Fruit fly (Drosophila melanogaster) whole organism, embryonic: ENCODE measurements around the gene Cdc14.
A peak's percentile ranks its signal among the peaks of the same experiment; 100 is the strongest.

Experiments
- Asciz ChIP-seq: fragments of 200-800 bp; sonication (Bioruptor generic); optimal IDR thresholded peaks from 2 replicates; lab custom pipeline; 2017; ENCODE audit warnings: missing biosample characterization, mild to moderate bottlenecking, missing genetic modification characterization, missing genetic modification reagents
- Awh ChIP-seq: fragments of 200-800 bp; sonication (Bioruptor generic); IDR thresholded peaks from 2 replicates; pipeline ENCODE4, ENCODE4 v1.3.6; 2022; ENCODE audit warnings: missing biosample characterization, missing genetic modification characterization
- CG10209 ChIP-seq: fragments of 200-800 bp; sonication (Bioruptor generic); optimal IDR thresholded peaks from 3 replicates; lab custom pipeline; 2017; ENCODE audit warnings: missing biosample characterization, mild to moderate bottlenecking, missing genetic modification characterization, missing genetic modification reagents
- CG11247 ChIP-seq: fragments of 200-800 bp; sonication (Bioruptor generic); IDR thresholded peaks from 2 replicates; pipeline ENCODE4 v1.3.6; 2022; ENCODE audit warnings: missing biosample characterization, missing genetic modification characterization
- CG11456 ChIP-seq: fragments of 200-800 bp; sonication (Bioruptor generic); IDR thresholded peaks from 3 replicates; pipeline ENCODE4 v1.3.6; 2022; ENCODE audit warnings: missing biosample characterization, missing genetic modification characterization
- CG14667 ChIP-seq: fragments of 200-800 bp; sonication (Bioruptor generic); IDR thresholded peaks from 2 replicates; pipeline ENCODE4 v1.3.6; 2022; ENCODE audit warnings: missing biosample characterization, missing genetic modification characterization
- CG1602 ChIP-seq: fragments of 200-800 bp; sonication (Bioruptor generic); optimal IDR thresholded peaks from 3 replicates; lab custom pipeline; 2016; ENCODE audit warnings: missing biosample characterization, missing genetic modification characterization
- CG1647 ChIP-seq: fragments of 200-800 bp; sonication (Bioruptor generic); optimal IDR thresholded peaks from 3 replicates; lab custom pipeline; 2016; ENCODE audit warnings: missing biosample characterization, missing genetic modification characterization
- CG16815 ChIP-seq: fragments of 200-800 bp; sonication (Bioruptor generic); optimal IDR thresholded peaks from 3 replicates; lab custom pipeline; 2017; ENCODE audit warnings: missing biosample characterization, mild to moderate bottlenecking, missing genetic modification characterization
- CG17829 ChIP-seq: fragments of 200-800 bp; optimal IDR thresholded peaks from 2 replicates; lab custom pipeline; 2019; ENCODE audit warnings: missing biosample characterization, mild to moderate bottlenecking, missing genetic modification characterization, moderate library complexity
- CG2116 ChIP-seq: fragments of 200-800 bp; sonication (Bioruptor generic); optimal IDR thresholded peaks from 3 replicates; lab custom pipeline; 2018; ENCODE audit warnings: missing biosample characterization, mild to moderate bottlenecking, missing genetic modification characterization
- CG2120 ChIP-seq: fragments of 200-800 bp; sonication (Bioruptor generic); optimal IDR thresholded peaks from 3 replicates; lab custom pipeline; 2016; ENCODE audit warnings: missing biosample characterization, missing genetic modification characterization
- CG2129 ChIP-seq: fragments of 200-800 bp; sonication (Bioruptor generic); IDR thresholded peaks from 2 replicates; pipeline ENCODE4 v1.3.6; 2022; ENCODE audit warnings: missing biosample characterization, missing genetic modification characterization; ENCODE audit not compliant: partially characterized antibody
- CG31365 ChIP-seq: fragments of 200-800 bp; sonication (Bioruptor generic); optimal IDR thresholded peaks from 2 replicates; lab custom pipeline; 2018; ENCODE audit warnings: missing biosample characterization, mild to moderate bottlenecking, missing genetic modification characterization
- CG33557 ChIP-seq: fragments of 200-800 bp; sonication (Bioruptor generic); optimal IDR thresholded peaks from 2 replicates; lab custom pipeline; 2019; ENCODE audit warnings: missing biosample characterization, mild to moderate bottlenecking, missing genetic modification characterization, moderate library complexity
- CG34422 ChIP-seq: fragments of 200-800 bp; sonication (Bioruptor generic); IDR thresholded peaks from 3 replicates; pipeline ENCODE4 v1.3.6; 2022; ENCODE audit warnings: missing biosample characterization, missing genetic modification characterization
- CG43689 ChIP-seq: fragments of 200-800 bp; sonication (Bioruptor generic); IDR thresholded peaks from 2 replicates; pipeline ENCODE4 v1.3.6; 2022; ENCODE audit warnings: missing biosample characterization, missing genetic modification characterization
- CG4707 ChIP-seq: fragments of 200-800 bp; sonication (Bioruptor generic); optimal IDR thresholded peaks from 2 replicates; lab custom pipeline; 2018; ENCODE audit warnings: missing biosample characterization, mild to moderate bottlenecking, missing genetic modification characterization, moderate library complexity
- CG6654 ChIP-seq: fragments of 200-800 bp; sonication (Bioruptor generic); optimal IDR thresholded peaks from 2 replicates; lab custom pipeline; 2017; ENCODE audit warnings: missing biosample characterization, mild to moderate bottlenecking, missing genetic modification characterization
- CG7271 ChIP-seq: fragments of 200-800 bp; sonication (Bioruptor generic); optimal IDR thresholded peaks from 2 replicates; lab custom pipeline; 2018; ENCODE audit warnings: missing biosample characterization, mild to moderate bottlenecking, missing genetic modification characterization, moderate library complexity
- CG7928 ChIP-seq: fragments of 200-800 bp; sonication (Bioruptor generic); optimal IDR thresholded peaks from 2 replicates; lab custom pipeline; 2017; ENCODE audit warnings: missing biosample characterization, mild to moderate bottlenecking, missing genetic modification characterization
- CG8290 ChIP-seq, 3 experiments: fragments of 200-800 bp; sonication (Bioruptor generic); optimal IDR thresholded peaks; 2 replicates each; lab custom pipeline; 2016 to 2019; ENCODE audit warnings: missing biosample characterization in 3 of 3, missing genetic modification characterization in 3 of 3, mild to moderate bottlenecking in 2 of 3, moderate library complexity in 1 of 3
- CG9437 ChIP-seq: fragments of 200-800 bp; sonication (Bioruptor generic); optimal IDR thresholded peaks from 2 replicates; lab custom pipeline; 2018; ENCODE audit warnings: missing biosample characterization, mild to moderate bottlenecking, missing genetic modification characterization
- CG9727 ChIP-seq: fragments of 200-800 bp; sonication (Bioruptor generic); optimal IDR thresholded peaks from 3 replicates; lab custom pipeline; 2017; ENCODE audit warnings: missing biosample characterization, mild to moderate bottlenecking, missing genetic modification characterization
- D19A ChIP-seq: fragments of 200-800 bp; optimal IDR thresholded peaks from 3 replicates; lab custom pipeline; 2019; ENCODE audit warnings: missing biosample characterization, mild to moderate bottlenecking, missing genetic modification characterization, moderate library complexity
- Deaf1 ChIP-seq: fragments of 200-800 bp; optimal IDR thresholded peaks from 3 replicates; lab custom pipeline; 2019; ENCODE audit warnings: missing biosample characterization, mild to moderate bottlenecking, missing genetic modification characterization, moderate library complexity
- Drgx ChIP-seq: fragments of 200-800 bp; sonication (Bioruptor generic); IDR thresholded peaks from 2 replicates; pipeline ENCODE4 v1.3.6; 2022; ENCODE audit warnings: missing biosample characterization, missing genetic modification characterization
- E2f2 ChIP-seq: fragments of 200-800 bp; sonication (Bioruptor generic); IDR thresholded peaks from 2 replicates; pipeline ENCODE4 v1.3.6; 2022; ENCODE audit warnings: missing biosample characterization, missing genetic modification characterization
- Ets65A ChIP-seq: fragments of 200-800 bp; sonication (Bioruptor generic); peaks from one replicate; lab custom pipeline; 2016; ENCODE audit warnings: missing biosample characterization, missing genetic modification characterization
- Hey ChIP-seq: fragments of 200-800 bp; sonication (Bioruptor generic); optimal IDR thresholded peaks from 3 replicates; lab custom pipeline; 2018; ENCODE audit warnings: missing biosample characterization, mild to moderate bottlenecking, missing genetic modification characterization
- Nf-YB ChIP-seq: fragments of 200-800 bp; sonication (Bioruptor generic); optimal IDR thresholded peaks from 3 replicates; lab custom pipeline; 2019; ENCODE audit warnings: missing biosample characterization, mild to moderate bottlenecking, missing genetic modification characterization, moderate library complexity
- Oaz ChIP-seq: fragments of 200-800 bp; sonication (Bioruptor generic); IDR thresholded peaks from 2 replicates; pipeline ENCODE4 v1.3.6; 2022; ENCODE audit warnings: missing biosample characterization, missing genetic modification characterization
- Pdp1 ChIP-seq, 2 experiments: fragments of 200-800 bp; sonication (Bioruptor generic); optimal IDR thresholded peaks; 3 replicates each; lab custom pipeline; 2016; ENCODE audit warnings: missing biosample characterization in 2 of 2, missing genetic modification characterization in 2 of 2, mild to moderate bottlenecking in 1 of 2, moderate library complexity in 1 of 2
- Sox102F ChIP-seq: fragments of 200-800 bp; sonication (Bioruptor generic); optimal IDR thresholded peaks from 2 replicates; lab custom pipeline; 2018; ENCODE audit warnings: missing biosample characterization, mild to moderate bottlenecking, missing genetic modification characterization, moderate library complexity
- bab2 ChIP-seq: fragments of 200-800 bp; sonication (Bioruptor generic); optimal IDR thresholded peaks from 2 replicates; lab custom pipeline; 2016; ENCODE audit warnings: missing biosample characterization, missing genetic modification characterization
- cg ChIP-seq: fragments of 200-800 bp; sonication (Bioruptor generic); optimal IDR thresholded peaks from 3 replicates; lab custom pipeline; 2019; ENCODE audit warnings: missing biosample characterization, mild to moderate bottlenecking, missing genetic modification characterization, moderate library complexity
- chinmo ChIP-seq: fragments of 200-800 bp; sonication (Bioruptor generic); IDR thresholded peaks from 4 replicates; pipeline ENCODE4 v1.3.6; 2022; ENCODE audit warnings: missing biosample characterization, missing genetic modification characterization; ENCODE audit not compliant: partially characterized antibody
- dan ChIP-seq: fragments of 200-800 bp; sonication (Bioruptor generic); IDR thresholded peaks from 2 replicates; pipeline ENCODE4 v1.3.6; 2022; ENCODE audit warnings: missing biosample characterization, missing genetic modification characterization
- exex ChIP-seq: fragments of 200-800 bp; sonication (Bioruptor generic); optimal IDR thresholded peaks from 4 replicates; lab custom pipeline; 2018; ENCODE audit warnings: missing biosample characterization, mild to moderate bottlenecking, missing genetic modification characterization, moderate library complexity
- gce ChIP-seq: fragments of 200-800 bp; sonication (Bioruptor generic); IDR thresholded peaks from 3 replicates; pipeline ENCODE4 v1.3.6; 2022; ENCODE audit warnings: missing biosample characterization, missing genetic modification characterization
- hth ChIP-seq: fragments of >200 bp; optimal IDR thresholded peaks from 2 replicates; lab custom pipeline; 2017; ENCODE audit warnings: inconsistent platforms
- mirr ChIP-seq: fragments of 200-800 bp; sonication (Bioruptor generic); optimal IDR thresholded peaks from 3 replicates; lab custom pipeline; 2018; ENCODE audit warnings: missing biosample characterization, mild to moderate bottlenecking, missing genetic modification characterization
- otp ChIP-seq: fragments of 200-800 bp; sonication (Bioruptor generic); IDR thresholded peaks from 3 replicates; pipeline ENCODE4, ENCODE4 v1.3.6; 2022; ENCODE audit warnings: missing biosample characterization, missing genetic modification characterization
- peb ChIP-seq: fragments of 200-800 bp; sonication (Bioruptor generic); IDR thresholded peaks from 2 replicates; pipeline ENCODE4 v1.3.6; 2022; ENCODE audit warnings: missing biosample characterization, missing genetic modification characterization
- pzg ChIP-seq: fragments of 200-800 bp; sonication (Bioruptor generic); optimal IDR thresholded peaks from 3 replicates; lab custom pipeline; 2018; ENCODE audit warnings: missing biosample characterization, mild to moderate bottlenecking, missing genetic modification characterization, moderate library complexity
- ranshi ChIP-seq: fragments of 200-800 bp; sonication (Bioruptor generic); IDR thresholded peaks from 2 replicates; pipeline ENCODE4 v1.3.6; 2022; ENCODE audit warnings: missing biosample characterization, missing genetic modification characterization
- ro ChIP-seq: fragments of 200-800 bp; sonication (Bioruptor generic); IDR thresholded peaks from 2 replicates; pipeline ENCODE4 v1.3.6; 2022; ENCODE audit warnings: missing biosample characterization, missing genetic modification characterization
- sqz ChIP-seq: fragments of 200-800 bp; sonication (Bioruptor generic); optimal IDR thresholded peaks from 3 replicates; lab custom pipeline; 2018; ENCODE audit warnings: missing biosample characterization, mild to moderate bottlenecking, missing genetic modification characterization
- tap ChIP-seq: fragments of 200-800 bp; optimal IDR thresholded peaks from 3 replicates; lab custom pipeline; 2019; ENCODE audit warnings: missing biosample characterization, mild to moderate bottlenecking, missing genetic modification characterization, moderate library complexity
- tup ChIP-seq: fragments of 200-800 bp; sonication (Bioruptor generic); optimal IDR thresholded peaks from 2 replicates; lab custom pipeline; 2016; ENCODE audit warnings: missing biosample characterization, mild to moderate bottlenecking, missing genetic modification characterization, moderate library complexity

The Cdc14 gene

DNA sequence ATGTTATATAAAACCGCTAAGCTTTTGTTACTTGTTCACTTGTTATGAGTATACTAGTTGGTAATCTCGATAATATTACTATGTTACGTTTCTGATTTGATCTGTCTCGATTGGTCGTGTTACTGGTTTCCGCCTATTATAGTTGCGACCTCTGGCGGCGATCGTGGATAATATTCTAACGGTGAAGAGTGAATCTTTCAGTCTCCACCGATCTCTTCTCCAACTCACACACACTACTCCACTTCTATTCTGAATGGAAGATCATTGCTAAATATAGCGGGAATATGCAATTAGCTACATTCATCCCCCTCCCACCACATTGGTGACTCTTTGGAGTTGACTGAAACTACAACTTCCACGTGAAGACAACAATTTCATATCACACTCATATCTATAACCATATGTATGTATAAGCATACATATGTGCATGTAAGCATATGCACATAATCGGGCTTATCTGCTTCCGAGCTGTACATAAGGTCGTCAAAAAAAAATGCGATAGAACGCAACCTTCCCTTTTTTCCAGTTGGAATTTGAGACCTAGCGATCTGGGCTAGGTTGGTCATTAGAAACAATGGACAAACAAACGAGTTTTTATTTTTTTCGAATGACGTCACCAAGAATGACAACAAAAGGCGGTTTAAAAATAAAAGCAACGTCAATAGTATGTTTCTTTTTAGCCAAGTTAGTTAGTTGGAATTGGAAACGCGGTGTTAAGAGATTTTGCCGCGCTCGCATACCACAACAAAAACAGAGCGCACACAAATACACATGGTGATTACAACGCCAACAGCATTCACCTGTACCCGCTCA lies 1.4 kb downstream of the Cdc14 start (continued):
- TF ChIP-seq CG17829 (tag; lab: Kevin White, UChicago) = no peak
- TF ChIP-seq D19A (tag; lab: Kevin White, UChicago) = no peak
- TF ChIP-seq CG11247 (GFP tag; lab: Robert Waterston, UW) = no peak
- TF ChIP-seq gce (GFP tag; lab: Robert Waterston, UW) = no peak
- no peak for TF ChIP-seq CG33557 (GFP tag; lab: Kevin White, UChicago)
- TF ChIP-seq ranshi (GFP tag; lab: Robert Waterston, UW) = no peak
- TF ChIP-seq Sox102F (GFP tag; lab: Kevin White, UChicago) = no peak
- TF ChIP-seq tap = no peak
- TF ChIP-seq Awh (GFP tag; lab: Robert Waterston, UW) = no peak
- TF ChIP-seq CG11456 (GFP tag; lab: Robert Waterston, UW) = no peak
- no peak for TF ChIP-seq otp (GFP tag; lab: Robert Waterston, UW)
- TF ChIP-seq Asciz = no peak
- no peak; the same call in 3 of the 4 replicates for TF ChIP-seq chinmo (GFP tag; lab: Robert Waterston, UW)
- TF ChIP-seq bab2 = no peak
- TF ChIP-seq CG43689 (GFP tag; lab: Robert Waterston, UW) = no peak
- TF ChIP-seq Nf-YB (GFP tag; lab: Kevin White, UChicago) = no peak
- TF ChIP-seq ro (GFP tag; lab: Robert Waterston, UW) = no peak
- no peak for TF ChIP-seq CG2129 (GFP tag; lab: Robert Waterston, UW)
- no peak for TF ChIP-seq Drgx
- no peak for TF ChIP-seq CG8290 (GFP tag; optimal IDR thresholded peaks at IDR 0.05; lab: Kevin White, UChicago)
- TF ChIP-seq CG8290 (tag; optimal IDR thresholded peaks at IDR 0.05; lab: Kevin White, UChicago) = peak in 1 of 2 experiments; percentile 27
- peak; percentile 49 for TF ChIP-seq exex (tag; lab: Kevin White, UChicago)
- no peak for TF ChIP-seq CG10209 (GFP tag; lab: Kevin White, UChicago)
- no peak for TF ChIP-seq CG31365 (tag; lab: Kevin White, UChicago)
- no peak for TF ChIP-seq CG34422 (GFP tag; lab: Robert Waterston, UW)
- no peak for TF ChIP-seq Oaz (GFP tag; lab: Robert Waterston, UW)
- TF ChIP-seq CG14667 (GFP tag; lab: Robert Waterston, UW) = no peak
- no peak for TF ChIP-seq CG7928 (GFP tag; lab: Kevin White, UChicago)
- TF ChIP-seq CG2116 (GFP tag; lab: Kevin White, UChicago) = no peak
- TF ChIP-seq tup (GFP tag; lab: Kevin White, UChicago) = no peak
- no peak for TF ChIP-seq Deaf1 (tag; lab: Kevin White, UChicago)
- TF ChIP-seq CG7271 (tag; lab: Kevin White, UChicago) = no peak
- no peak for TF ChIP-seq CG9727 (GFP tag; lab: Kevin White, UChicago)
- no peak for TF ChIP-seq CG6654
- peak; percentile 22; the same call in 1 of the 2 replicates for TF ChIP-seq E2f2 (GFP tag; lab: Robert Waterston, UW)
- TF ChIP-seq CG1602 (GFP tag; lab: Kevin White, UChicago) = no peak
- TF ChIP-seq hth (lab: Kevin White, UChicago) = no peak
- no peak for TF ChIP-seq Ets65A (GFP tag; lab: Kevin White, UChicago)
- TF ChIP-seq CG16815 (GFP tag; lab: Kevin White, UChicago) = no peak
- no peak for TF ChIP-seq pzg (GFP tag; lab: Kevin White, UChicago)
- no peak for TF ChIP-seq CG4707 (GFP tag; lab: Kevin White, UChicago)
- TF ChIP-seq peb (GFP tag; lab: Robert Waterston, UW) = no peak
- TF ChIP-seq mirr (GFP tag; lab: Kevin White, UChicago) = peak; percentile 58
- no peak for TF ChIP-seq cg (GFP tag; lab: Kevin White, UChicago)
- no peak for TF ChIP-seq Hey (tag; lab: Kevin White, UChicago)
- TF ChIP-seq CG9437 (GFP tag; lab: Kevin White, UChicago) = no peak
- no peak for TF ChIP-seq Pdp1 (GFP tag; optimal IDR thresholded peaks at IDR 0.05; lab: Kevin White, UChicago)
- TF ChIP-seq dan (GFP tag; lab: Robert Waterston, UW) = no peak
- TF ChIP-seq CG2120 (GFP tag; lab: Kevin White, UChicago) = no peak
- TF ChIP-seq CG1647 (GFP tag; lab: Kevin White, UChicago) = no peak
- peak; percentile 94 for TF ChIP-seq sqz
